Worm (Caenorhabditis elegans) whole organism, young adult: Measurements from ENCODE around the gene abu-14.

Source experiments
- F37B4.10 ChIP-seq: fragments of 200-800 bp; sonication (Bioruptor generic); IDR thresholded peaks from 2 replicates; pipeline ENCODE4 v1.3.6; 2022; ENCODE audit warnings: missing genetic modification characterization, missing compliant biosample characterization
- F39B2.1 ChIP-seq: fragments of 200-800 bp; sonication (Bioruptor generic); IDR thresholded peaks from 2 replicates; pipeline ENCODE4 v1.3.6; 2022; ENCODE audit warnings: missing genetic modification reagents, missing genetic modification characterization, missing compliant biosample characterization
- F57A8.1 ChIP-seq: fragments of 200-800 bp; sonication (Bioruptor generic); optimal IDR thresholded peaks from 2 replicates; lab custom pipeline; 2018; ENCODE audit warnings: mild to moderate bottlenecking, missing genetic modification characterization, moderate library complexity, missing compliant biosample characterization
- Y67H2A.10 ChIP-seq: fragments of 200-800 bp; sonication (Bioruptor generic); conservative IDR thresholded peaks from 2 replicates; pipeline ENCODE4 v1.3.6; 2022; ENCODE audit warnings: missing genetic modification reagents, missing genetic modification characterization, missing compliant biosample characterization
- atf-7 ChIP-seq: sonication (generic microtip); optimal IDR thresholded peaks from 2 replicates; lab custom pipeline; 2017; ENCODE audit warnings: mild to moderate bottlenecking, missing genetic modification characterization, missing compliant biosample characterization
- tbx-9 ChIP-seq: sonication (generic microtip); optimal IDR thresholded peaks from 2 replicates; lab custom pipeline; 2016; ENCODE audit warnings: borderline replicate concordance, missing genetic modification characterization, inconsistent platforms, missing compliant biosample characterization

ce11 chrII:9258034-9258556 is 31.1 kb upstream of the abu-14 start:
- no peak for TF ChIP-seq Y67H2A.10 (GFP tag; lab: Robert Waterston, UW)
- no peak for TF ChIP-seq atf-7
- no peak for TF ChIP-seq F39B2.1 (GFP tag; lab: Robert Waterston, UW)
- TF ChIP-seq F57A8.1 (GFP tag; lab: Kevin White, UChicago), result no peak
- TF ChIP-seq F37B4.10 (GFP tag; lab: Robert Waterston, UW), result no peak
- TF ChIP-seq tbx-9, result no peak
